Worm (Caenorhabditis elegans): ENCODE results near the gene smu-2.

smu-2 gene

DNA sequence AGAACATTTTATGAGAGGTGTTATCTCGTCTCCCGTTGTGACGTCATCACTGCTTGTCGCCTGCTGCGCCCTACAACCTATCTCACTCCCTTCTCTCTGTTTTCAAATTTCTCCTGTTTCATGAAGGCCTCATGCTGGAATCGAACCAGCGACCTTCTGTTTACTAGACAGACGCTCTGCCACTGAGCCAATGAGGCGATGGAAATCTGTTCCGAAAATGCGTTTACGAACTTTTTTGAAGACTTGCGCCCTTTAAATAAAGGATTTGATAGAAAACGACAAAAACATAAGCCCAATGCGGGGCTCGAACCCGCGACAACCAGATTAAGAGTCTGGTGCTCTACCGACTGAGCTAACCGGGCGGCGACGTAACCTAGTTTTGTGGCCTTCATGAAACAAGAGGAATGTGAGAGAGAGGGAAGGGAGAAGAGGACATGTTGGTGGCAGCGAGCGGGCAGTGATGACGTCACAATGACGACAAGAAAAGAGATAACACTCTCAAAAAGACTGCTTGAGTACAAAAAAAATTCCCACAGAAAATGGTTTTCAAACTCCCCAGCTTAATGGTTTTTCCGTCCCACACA, 36.8 kb downstream of the smu-2 start, which contains the start of gene clec-126 (continued):
- TF ChIP-seq ama-1 (optimal IDR thresholded peaks at IDR 0.05) (no peak), ama-1 (GFP tag; optimal IDR thresholded peaks at IDR 0.05) (peak; percentile 30 to 71), F57A8.1 (GFP tag; optimal IDR thresholded peaks at IDR 0.05) (peak; percentile 54), ztf-18 (tag; optimal IDR thresholded peaks at IDR 0.05) (peak; percentile 77), mxl-1 (tag; optimal IDR thresholded peaks at IDR 0.05) (peak; percentile 78), ztf-26 (tag; optimal IDR thresholded peaks at IDR 0.05) (peak; percentile 93), F49E8.2 (tag; optimal IDR thresholded peaks at IDR 0.05; ENCODE audit: insufficient read depth) (no peak), atf-7 (tag; optimal IDR thresholded peaks at IDR 0.05) (peak; percentile 93), F10E7.11 (tag; optimal IDR thresholded peaks at IDR 0.05) (no peak), sdz-38 (tag; optimal IDR thresholded peaks at IDR 0.05) (no peak), hsf-1 (GFP tag; IDR thresholded peaks at IDR 0.05) (0 out of 2 replicates have a peak, but pooled peaks have one; percentile 33), bed-2 (GFP tag; IDR thresholded peaks at IDR 0.05) (no peak), ceh-40 (GFP tag; IDR thresholded peaks at IDR 0.05) (no peak), akir-1 (GFP tag; optimal IDR thresholded peaks at IDR 0.05) (no peak), Y53G8AR.9 (GFP tag; conservative IDR thresholded peaks at IDR 0.05) (peak; percentile 59; the same call in 1 of the 2 replicates), madf-3 (GFP tag; IDR thresholded peaks at IDR 0.05) (peak; percentile 16; the same call in 1 of the 2 replicates), repo-1 (tag; optimal IDR thresholded peaks at IDR 0.05) (peak; percentile 90), lin-40 (tag; optimal IDR thresholded peaks at IDR 0.05) (peak; percentile 94), gei-17 (GFP tag; optimal IDR thresholded peaks at IDR 0.05) (peak; percentile 73), rcor-1 (GFP tag; IDR thresholded peaks at IDR 0.05) (peak; percentile 59; the same call in 1 of the 2 replicates), lir-1 (GFP tag; conservative IDR thresholded peaks at IDR 0.05) (0 out of 2 replicates have a peak, but pooled peaks have one; percentile 49), Y53F4B.3 (GFP tag; IDR thresholded peaks at IDR 0.05) (no peak), madf-6 (GFP tag; IDR thresholded peaks at IDR 0.05) (peak; percentile 71), Y79H2A.3 (GFP tag; conservative IDR thresholded peaks at IDR 0.05) (no peak), nfya-2 (GFP tag; IDR thresholded peaks at IDR 0.05) (no peak), nhr-90 (tag; optimal IDR thresholded peaks at IDR 0.05) (peak; percentile 96), F33H1.4 (GFP tag; IDR thresholded peaks at IDR 0.05) (peak; percentile 42), somi-1 (GFP tag; optimal IDR thresholded peaks at IDR 0.05) (peak; percentile 77), ZK185.1 (tag; optimal IDR thresholded peaks at IDR 0.05; ENCODE audit: poor library complexity, severe bottlenecking) (peak; percentile 62), let-526 (GFP tag; IDR thresholded peaks at IDR 0.05) (no peak), aptf-3 (GFP tag; IDR thresholded peaks at IDR 0.05) (no peak), mcd-1 (GFP tag; IDR thresholded peaks at IDR 0.05) (peak; percentile 84), B0019.2 (GFP tag; conservative IDR thresholded peaks at IDR 0.05) (0 out of 2 replicates have a peak, but pooled peaks have one; percentile 6), B0035.1 (tag; optimal IDR thresholded peaks at IDR 0.05) (peak; percentile 84), ets-4 (GFP tag; optimal IDR thresholded peaks at IDR 0.05) (peak; percentile 12), xnd-1 (tag; optimal IDR thresholded peaks at IDR 0.05) (peak; percentile 26), B0336.3 (GFP tag; IDR thresholded peaks at IDR 0.05) (peak; percentile 91), K12H6.12 (tag; optimal IDR thresholded peaks at IDR 0.05) (peak; percentile 62), zim-3 (tag; optimal IDR thresholded peaks at IDR 0.05) (peak; percentile 46), attf-6 (GFP tag; IDR thresholded peaks at IDR 0.05) (no peak), C06A6.2 (GFP tag; conservative IDR thresholded peaks at IDR 0.05) (peak; percentile 50; the same call in 1 of the 2 replicates), K11D2.4 (GFP tag; IDR thresholded peaks at IDR 0.05) (peak; percentile 50; the same call in 1 of the 2 replicates), ceh-91 (GFP tag; IDR thresholded peaks at IDR 0.05) (0 out of 2 replicates have a peak, but pooled peaks have one; percentile 29), tbp1 (GFP tag; optimal IDR thresholded peaks at IDR 0.05) (peak; percentile 92), efl-1 (GFP tag; optimal IDR thresholded peaks at IDR 0.05) (peak; percentile 12), madf-8 (GFP tag; conservative IDR thresholded peaks at IDR 0.05) (0 out of 2 replicates have a peak, but pooled peaks have one; percentile 11), snpc-1.1 (tag; optimal IDR thresholded peaks at IDR 0.05; ENCODE audit: insufficient read depth) (peak; percentile 73), cebp-2 (GFP tag; IDR thresholded peaks at IDR 0.05) (no peak)

Data from whole organism, young adult.